Worm (Caenorhabditis elegans): ENCODE results near the gene T04F8.7.

T04F8.7 gene

ce11 chrX:11641562-11641961 lies 39.2 kb downstream of the T04F8.7 start:
- TF ChIP-seq aha-1 (tag): peak; percentile 64
- no peak for TF ChIP-seq tra-1 (GFP tag; IDR thresholded peaks at IDR 0.05)
- no peak for TF ChIP-seq mes-2 (tag; optimal IDR thresholded peaks at IDR 0.05; ENCODE audit: poor library complexity, severe bottlenecking)

- TF ChIP-seq fkh-10 (GFP tag; optimal IDR thresholded peaks at IDR 0.05) (peak; percentile 95), ces-1 (GFP tag; optimal IDR thresholded peaks at IDR 0.05) (no peak), daf-19 (GFP tag; conservative IDR thresholded peaks at IDR 0.05) (no peak), T20F7.1 (GFP tag; optimal IDR thresholded peaks at IDR 0.05) (no peak), hmg-1.1 (GFP tag; IDR thresholded peaks at IDR 0.05) (0 out of 2 replicates have a peak, but pooled peaks have one; percentile 20), zfp-2 (tag; optimal IDR thresholded peaks at IDR 0.05) (no peak), tag-97 (GFP tag; IDR thresholded peaks at IDR 0.05) (no peak), ctbp-1 (GFP tag; IDR thresholded peaks at IDR 0.05) (0 out of 2 replicates have a peak, but pooled peaks have one; percentile 37), lsy-2 (tag; optimal IDR thresholded peaks at IDR 0.05) (peak in 1 of 2 experiments; percentile 18), lin-15B (tag; optimal IDR thresholded peaks at IDR 0.05) (no peak)
Observed at ce11 chrX:11640463-11640995, 40.3 kb downstream of the T04F8.7 start.

- no peak for TF ChIP-seq nhr-6 (tag; optimal IDR thresholded peaks at IDR 0.05)
Observed at ce11 chrX:11638987-11639386, 41.8 kb downstream of the T04F8.7 start.

- TF ChIP-seq mep-1 (tag; optimal IDR thresholded peaks at IDR 0.05) (no peak), F26F4.8 (GFP tag; conservative IDR thresholded peaks at IDR 0.05) (no peak), nhr-42 (GFP tag; IDR thresholded peaks at IDR 0.05) (0 out of 2 replicates have a peak, but pooled peaks have one; percentile 18), R02D3.7 (tag; optimal IDR thresholded peaks at IDR 0.05) (no peak), unc-62 (GFP tag; optimal IDR thresholded peaks at IDR 0.05 in 1 of 2) (peak in 1 of 2 experiments; percentile 53), unc-62 (tag; optimal IDR thresholded peaks at IDR 0.05) (no peak), aha-1 (tag) (peak; percentile 21)
Observed at ce11 chrX:11637721-11638120, 43.1 kb downstream of the T04F8.7 start.

ce11 chrX:11633278-11633677 lies 47.5 kb downstream of the T04F8.7 start:
- TF ChIP-seq ces-1 (GFP tag; optimal IDR thresholded peaks at IDR 0.05) (peak; percentile 62), rbr-2 (tag; optimal IDR thresholded peaks at IDR 0.05) (no peak), ZK546.5 (tag; optimal IDR thresholded peaks at IDR 0.05) (no peak), ztf-7 (tag; optimal IDR thresholded peaks at IDR 0.05) (no peak), fkh-10 (GFP tag; optimal IDR thresholded peaks at IDR 0.05) (peak; percentile 14)

ce11 chrX:11632107-11632506 lies 48.7 kb downstream of the T04F8.7 start, which contains the start of gene sto-6:
Gene sto-6, plus strand, starts transcription at chrX:11632407.
- TF ChIP-seq nhr-111 (GFP tag; optimal IDR thresholded peaks at IDR 0.05): no peak
- TF ChIP-seq T26A8.4 (GFP tag; IDR thresholded peaks at IDR 0.05): no peak
- no peak for TF ChIP-seq ces-1 (GFP tag; optimal IDR thresholded peaks at IDR 0.05)
- no peak for TF ChIP-seq F37D6.2 (tag; optimal IDR thresholded peaks at IDR 0.05)
- TF ChIP-seq ZK337.2 (GFP tag; IDR thresholded peaks at IDR 0.05): no peak
- TF ChIP-seq cey-2 (tag; optimal IDR thresholded peaks at IDR 0.05; ENCODE audit: borderline replicate concordance, insufficient read depth): no peak
- no peak for TF ChIP-seq egl-27 (tag; optimal IDR thresholded peaks at IDR 0.05)
- no peak for TF ChIP-seq hmg-1.1 (GFP tag; IDR thresholded peaks at IDR 0.05)
- TF ChIP-seq aha-1 (tag): no peak
- no peak for TF ChIP-seq spr-1 (tag; optimal IDR thresholded peaks at IDR 0.05)
- no peak for TF ChIP-seq zfp-3 (GFP tag; conservative IDR thresholded peaks at IDR 0.05)
- no peak for TF ChIP-seq sdz-12 (GFP tag; optimal IDR thresholded peaks at IDR 0.05)
- no peak for TF ChIP-seq ctbp-1 (GFP tag; IDR thresholded peaks at IDR 0.05)
- TF ChIP-seq lin-1 (GFP tag; IDR thresholded peaks at IDR 0.05): no peak
- TF ChIP-seq pha-4 (GFP tag; IDR thresholded peaks at IDR 0.05): no peak
- no peak for TF ChIP-seq pha-4 (tag; optimal IDR thresholded peaks at IDR 0.05)
- no peak for TF ChIP-seq spr-3 (GFP tag; optimal IDR thresholded peaks at IDR 0.05)
